Worm (Caenorhabditis elegans): ENCODE measurements around the gene Y82E9BR.10.

Gene Y82E9BR.10

ce11 chrIII:1418709-1419108, 43.3 kb upstream of the Y82E9BR.10 start (continued):
- peak; percentile 19 for TF ChIP-seq F13H6.1 (tag; optimal IDR thresholded peaks at IDR 0.05)
- TF ChIP-seq nfya-1 (tag; optimal IDR thresholded peaks at IDR 0.05): peak; percentile 96
- no peak for TF ChIP-seq ceh-45 (GFP tag; IDR thresholded peaks at IDR 0.05)
- TF ChIP-seq unc-55 (GFP tag; optimal IDR thresholded peaks at IDR 0.05): peak; percentile 7
- no peak for TF ChIP-seq ttx-3 (tag; optimal IDR thresholded peaks at IDR 0.05)
- TF ChIP-seq ztf-16 (tag; optimal IDR thresholded peaks at IDR 0.05): no peak
- TF ChIP-seq pqm-1 (tag; optimal IDR thresholded peaks at IDR 0.05): no peak
- TF ChIP-seq pax-1 (tag; optimal IDR thresholded peaks at IDR 0.05): no peak
- no peak for TF ChIP-seq lin-11 (tag; optimal IDR thresholded peaks at IDR 0.05)
- TF ChIP-seq ceh-9 (tag; optimal IDR thresholded peaks at IDR 0.05): no peak
- no peak for TF ChIP-seq mec-3 (tag; optimal IDR thresholded peaks at IDR 0.05; ENCODE audit: borderline replicate concordance)
- peak; percentile 77 for TF ChIP-seq ceh-18 (tag; optimal IDR thresholded peaks at IDR 0.05)
- no peak for TF ChIP-seq tbx-7 (tag; optimal IDR thresholded peaks at IDR 0.05)
- TF ChIP-seq ceh-24 (tag; optimal IDR thresholded peaks at IDR 0.05): no peak
- no peak for TF ChIP-seq ceh-6 (GFP tag; optimal IDR thresholded peaks at IDR 0.05)

ce11 chrIII:1417090-1417489, 41.7 kb upstream of the Y82E9BR.10 start, which contains the start of gene elc-1:
elc-1 (minus strand) TSS chrIII:1417190.
- TF ChIP-seq ref-2 (tag; optimal IDR thresholded peaks at IDR 0.05) (no peak), ceh-18 (tag; optimal IDR thresholded peaks at IDR 0.05) (no peak), sox-4 (tag; optimal IDR thresholded peaks at IDR 0.05) (no peak), hlh-6 (tag; optimal IDR thresholded peaks at IDR 0.05) (no peak), eyg-1 (tag; optimal IDR thresholded peaks at IDR 0.05) (no peak), ceh-24 (tag; optimal IDR thresholded peaks at IDR 0.05) (no peak), ceh-22 (tag; optimal IDR thresholded peaks at IDR 0.05) (no peak), ttx-3 (tag; optimal IDR thresholded peaks at IDR 0.05) (no peak), Y22D7AL.16 (tag; optimal IDR thresholded peaks at IDR 0.05) (no peak), ceh-14 (tag; optimal IDR thresholded peaks at IDR 0.05) (no peak), ceh-45 (GFP tag; IDR thresholded peaks at IDR 0.05) (no peak), fkh-6 (tag; optimal IDR thresholded peaks at IDR 0.05) (no peak)

DNA sequence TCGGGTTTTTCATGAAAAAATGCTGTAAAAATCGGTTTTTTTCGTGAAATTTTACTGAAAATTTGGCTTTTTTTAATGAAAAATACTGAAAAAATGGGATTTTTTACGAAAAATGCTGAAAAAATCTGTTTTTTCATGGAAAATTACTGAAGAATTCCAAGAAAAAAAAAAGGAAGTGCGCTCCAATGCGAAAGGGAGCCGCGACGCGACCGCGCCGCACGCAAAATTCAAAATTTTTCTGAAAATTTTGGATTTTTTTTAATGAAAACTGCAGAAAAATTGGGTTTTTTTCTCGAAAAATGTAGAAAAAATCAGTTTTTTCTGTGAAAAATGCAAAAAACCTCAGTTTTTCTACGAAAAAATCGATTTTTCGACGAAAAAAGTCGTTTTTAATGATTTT, 41.2 kb upstream of the Y82E9BR.10 start:
- TF ChIP-seq ceh-9 (tag; optimal IDR thresholded peaks at IDR 0.05) (no peak), pag-3 (tag; optimal IDR thresholded peaks at IDR 0.05; ENCODE audit: borderline replicate concordance) (no peak), ceh-31 (tag; optimal IDR thresholded peaks at IDR 0.05) (no peak), hlh-13 (GFP tag; optimal IDR thresholded peaks at IDR 0.05) (no peak), ceh-19 (GFP tag; optimal IDR thresholded peaks at IDR 0.05) (no peak), unc-42 (tag; optimal IDR thresholded peaks at IDR 0.05) (no peak), ahr-1 (tag; optimal IDR thresholded peaks at IDR 0.05) (no peak), elt-4 (tag; optimal IDR thresholded peaks at IDR 0.05) (no peak), pax-1 (tag; optimal IDR thresholded peaks at IDR 0.05) (no peak), nhr-232 (tag; optimal IDR thresholded peaks at IDR 0.05) (no peak), che-1 (tag; optimal IDR thresholded peaks at IDR 0.05) (no peak), hlh-6 (tag; optimal IDR thresholded peaks at IDR 0.05) (no peak), ceh-45 (GFP tag; IDR thresholded peaks at IDR 0.05) (no peak), fkh-6 (tag; optimal IDR thresholded peaks at IDR 0.05) (no peak), ceh-24 (tag; optimal IDR thresholded peaks at IDR 0.05) (no peak), sdc-2 (tag; optimal IDR thresholded peaks at IDR 0.05) (no peak), hlh-8 (tag; optimal IDR thresholded peaks at IDR 0.05) (no peak), ceh-2 (tag; optimal IDR thresholded peaks at IDR 0.05) (no peak)

DNA sequence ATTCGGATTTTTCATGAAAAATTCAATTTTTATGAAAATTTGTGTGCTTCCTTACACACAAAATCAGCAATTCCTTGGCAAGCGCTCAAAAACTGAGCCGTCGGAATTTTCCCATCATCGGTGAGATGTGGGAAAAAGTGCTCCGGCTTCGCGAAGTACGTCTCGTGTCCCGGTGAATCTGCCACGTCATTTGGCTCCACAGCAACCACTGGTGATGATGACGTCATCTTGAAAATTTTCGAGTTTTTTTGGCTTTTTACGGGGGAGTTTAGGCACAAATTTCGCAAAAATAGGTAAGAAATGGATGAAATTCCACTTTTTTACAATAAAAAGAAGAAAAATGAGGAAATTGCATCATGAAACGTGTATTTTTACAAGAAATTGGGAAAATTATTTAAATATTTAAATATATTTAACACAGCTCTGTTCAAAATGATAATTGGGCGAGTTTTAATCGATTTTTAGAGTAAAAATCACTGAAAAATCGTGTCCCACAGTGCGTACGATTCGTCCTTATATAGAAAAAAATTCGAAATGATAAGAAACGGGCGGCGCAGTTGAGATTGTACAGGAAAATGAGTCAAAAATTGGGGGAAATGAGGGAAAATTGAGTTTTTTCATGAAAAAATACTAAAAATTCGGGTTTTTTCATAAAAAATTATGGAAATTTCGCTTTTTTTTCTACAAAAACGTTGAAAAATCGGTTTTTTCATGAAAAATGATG, 38.7 kb upstream of the Y82E9BR.10 start, which contains the start of gene Y82E9BR.14:
Y82E9BR.14 (minus strand) TSS at position 227 of the 724 bp plus-strand sequence.
- no peak for TF ChIP-seq hlh-15 (tag; optimal IDR thresholded peaks at IDR 0.05)
- TF ChIP-seq tbx-2 (tag; optimal IDR thresholded peaks at IDR 0.05): no peak
- no peak for TF ChIP-seq pha-4 (tag; optimal IDR thresholded peaks at IDR 0.05)
- TF ChIP-seq fkh-10 (GFP tag; optimal IDR thresholded peaks at IDR 0.05): no peak
- TF ChIP-seq ceh-48 (tag; optimal IDR thresholded peaks at IDR 0.05): no peak
- no peak for TF ChIP-seq madf-2 (tag; optimal IDR thresholded peaks at IDR 0.05)
- no peak for TF ChIP-seq lim-6 (tag; optimal IDR thresholded peaks at IDR 0.05)
- TF ChIP-seq sox-4 (tag; optimal IDR thresholded peaks at IDR 0.05): no peak
- TF ChIP-seq rnt-1 (tag; optimal IDR thresholded peaks at IDR 0.05): no peak
- no peak for TF ChIP-seq fkh-6 (tag; optimal IDR thresholded peaks at IDR 0.05)
- no peak for TF ChIP-seq ceh-2 (tag; optimal IDR thresholded peaks at IDR 0.05)
- no peak for TF ChIP-seq dmd-4 (tag; optimal IDR thresholded peaks at IDR 0.05; ENCODE audit: borderline replicate concordance)
- TF ChIP-seq fax-1 (tag; optimal IDR thresholded peaks at IDR 0.05): no peak
